Worm (Caenorhabditis elegans) whole organism, L1 larva: ENCODE results near the gene Y34B4A.7.

Source experiments
- aly-2 ChIP-seq: fragments of 150-350 bp; optimal IDR thresholded peaks from 2 replicates; lab custom pipeline; 2014; ENCODE audit warnings: missing biosample characterization, missing genetic modification characterization
- ama-1 ChIP-seq: fragments of 150-350 bp; optimal IDR thresholded peaks from 2 replicates; lab custom pipeline; 2014
- dpl-1 ChIP-seq, 3 experiments: fragments of 150-350 bp in 2 of 3; sonication (generic microtip) in 1 of 3; optimal IDR thresholded peaks; 2 replicates each; lab custom pipeline; 2014 to 2017; ENCODE audit warnings: missing biosample characterization in 3 of 3, missing genetic modification characterization in 3 of 3, missing genetic modification reagents in 3 of 3
- fkh-4 ChIP-seq: sonication (generic microtip); optimal IDR thresholded peaks from 2 replicates; lab custom pipeline; 2016; ENCODE audit warnings: missing compliant biosample characterization, missing genetic modification characterization, borderline replicate concordance
- jun-1 ChIP-seq: fragments of 150-350 bp; optimal IDR thresholded peaks from 2 replicates; lab custom pipeline; 2014; ENCODE audit warnings: missing biosample characterization, missing genetic modification reagents, missing genetic modification characterization
- lin-35 ChIP-seq, 2 experiments: fragments of 150-350 bp; optimal IDR thresholded peaks; 2 replicates each; lab custom pipeline; 2014; ENCODE audit warnings: missing biosample characterization in 2 of 2, missing genetic modification characterization in 2 of 2, missing genetic modification reagents in 2 of 2
- lin-39 ChIP-seq: fragments of 150-350 bp; optimal IDR thresholded peaks from 2 replicates; lab custom pipeline; 2014; ENCODE audit warnings: missing biosample characterization, missing genetic modification reagents, missing genetic modification characterization
- nhr-12 ChIP-seq: sonication (generic microtip); optimal IDR thresholded peaks from 2 replicates; lab custom pipeline; 2017; ENCODE audit warnings: missing biosample characterization, missing genetic modification characterization
- nhr-28 ChIP-seq: fragments of 150-350 bp; optimal IDR thresholded peaks from 2 replicates; lab custom pipeline; 2014; ENCODE audit warnings: missing biosample characterization, missing genetic modification characterization
- nhr-77 ChIP-seq: fragments of 150-350 bp; optimal IDR thresholded peaks from 2 replicates; lab custom pipeline; 2014; ENCODE audit warnings: missing biosample characterization, missing genetic modification characterization
- nhr-85 ChIP-seq: sonication (generic microtip); peaks from one replicate; lab custom pipeline; 2016; ENCODE audit warnings: missing genetic modification characterization, inconsistent platforms, missing compliant biosample characterization
- snpc-4 ChIP-seq: fragments of 150-350 bp; optimal IDR thresholded peaks from 2 replicates; lab custom pipeline; 2014; ENCODE audit warnings: missing biosample characterization, missing genetic modification characterization
- sptf-1 ChIP-seq: fragments of 150-350 bp; optimal IDR thresholded peaks from 2 replicates; lab custom pipeline; 2014; ENCODE audit warnings: missing biosample characterization, missing genetic modification characterization
- ztf-11 ChIP-seq, 2 experiments: sonication (generic microtip); optimal IDR thresholded peaks; 2 replicates each; lab custom pipeline; 2016 to 2017; ENCODE audit warnings: missing genetic modification characterization in 2 of 2, missing biosample characterization in 1 of 2, missing compliant biosample characterization in 1 of 2

- TF ChIP-seq lin-35 (GFP tag; optimal IDR thresholded peaks at IDR 0.05; lab: Kevin White, UChicago) (no peak), jun-1 (tag; lab: Kevin White, UChicago) (no peak), snpc-4 (tag; lab: Kevin White, UChicago) (no peak), sptf-1 (no peak), ztf-11 (tag; optimal IDR thresholded peaks at IDR 0.05; lab: Kevin White, UChicago) (no peak), aly-2 (no peak), nhr-85 (tag; lab: Kevin White, UChicago) (no peak), nhr-77 (tag; lab: Kevin White, UChicago) (no peak), ama-1 (lab: Kevin White, UChicago) (no peak), lin-39 (tag; lab: Kevin White, UChicago) (no peak), nhr-12 (no peak), dpl-1 (GFP tag; optimal IDR thresholded peaks at IDR 0.05; lab: Kevin White, UChicago) (no peak), nhr-28 (tag; lab: Kevin White, UChicago) (no peak), fkh-4 (tag; lab: Kevin White, UChicago) (peak; percentile 49)
Observed at ce11 chrX:5243382-5243979, 656 bp upstream of the Y34B4A.7 start, which contains the start of gene mtm-5.
